Worm (Caenorhabditis elegans) whole organism, L4 larva: ENCODE results near the gene idpp-6.

Experiments used
- dmd-6 ChIP-seq: fragments of 200-800 bp; sonication (Bioruptor generic); IDR thresholded peaks from 2 replicates; pipeline ENCODE4 v1.3.6; 2022; ENCODE audit warnings: missing genetic modification reagents, missing genetic modification characterization, missing compliant biosample characterization
- jun-1 ChIP-seq: fragments of 150-350 bp; optimal IDR thresholded peaks from 2 replicates; lab custom pipeline; 2014; ENCODE audit warnings: missing biosample characterization, missing genetic modification reagents, missing genetic modification characterization
- lin-39 ChIP-seq: fragments of 150-350 bp; optimal IDR thresholded peaks from 2 replicates; lab custom pipeline; 2014; ENCODE audit warnings: missing biosample characterization, missing genetic modification reagents, missing genetic modification characterization
- nhr-11 ChIP-seq: fragments of 150-350 bp; optimal IDR thresholded peaks from 2 replicates; lab custom pipeline; 2014; ENCODE audit warnings: missing biosample characterization, missing genetic modification characterization
- zfp-2 ChIP-seq: sonication (generic microtip); optimal IDR thresholded peaks from 2 replicates; lab custom pipeline; 2016; ENCODE audit warnings: mild to moderate bottlenecking, missing genetic modification characterization, missing compliant biosample characterization

ce11 chrX:6761688-6762185, 21.2 kb upstream of the idpp-6 start, which contains the start of gene abts-4:
- TF ChIP-seq lin-39 (tag; lab: Kevin White, UChicago), result no peak
- TF ChIP-seq dmd-6 (GFP tag; lab: Robert Waterston, UW), result peak; percentile 69
- TF ChIP-seq nhr-11 (tag; lab: Kevin White, UChicago), result no peak
- TF ChIP-seq zfp-2 (tag; lab: Kevin White, UChicago), result no peak
- TF ChIP-seq jun-1 (tag; lab: Kevin White, UChicago), result no peak
